Fruit fly (Drosophila melanogaster) whole organism, embryonic: ENCODE results near the gene Dus1.

ENCODE experiments used
- Antp ChIP-seq: fragments of 200-800 bp; sonication (Bioruptor generic); optimal IDR thresholded peaks from 3 replicates; lab custom pipeline; 2016; ENCODE audit warnings: missing biosample characterization, missing genetic modification characterization
- Blimp-1 ChIP-seq: fragments of 200-800 bp; sonication (Bioruptor generic); optimal IDR thresholded peaks from 3 replicates; lab custom pipeline; 2018; ENCODE audit warnings: missing biosample characterization, missing genetic modification characterization, mild to moderate bottlenecking, moderate library complexity, missing genetic modification reagents
- CG10209 ChIP-seq: fragments of 200-800 bp; sonication (Bioruptor generic); optimal IDR thresholded peaks from 3 replicates; lab custom pipeline; 2017; ENCODE audit warnings: missing biosample characterization, mild to moderate bottlenecking, missing genetic modification characterization, missing genetic modification reagents
- CG11456 ChIP-seq: fragments of 200-800 bp; sonication (Bioruptor generic); IDR thresholded peaks from 3 replicates; pipeline ENCODE4 v1.3.6; 2022; ENCODE audit warnings: missing biosample characterization, missing genetic modification characterization
- CG12769 ChIP-seq: fragments of 200-800 bp; sonication (Bioruptor generic); optimal IDR thresholded peaks from 2 replicates; lab custom pipeline; 2019; ENCODE audit warnings: missing biosample characterization, mild to moderate bottlenecking, missing genetic modification characterization, moderate library complexity
- CG12942 ChIP-seq: fragments of 200-800 bp; sonication (Bioruptor generic); optimal IDR thresholded peaks from 3 replicates; lab custom pipeline; 2016; ENCODE audit warnings: missing biosample characterization, missing genetic modification characterization
- CG1529 ChIP-seq: fragments of 200-800 bp; sonication (Bioruptor generic); optimal IDR thresholded peaks from 3 replicates; lab custom pipeline; 2018; ENCODE audit warnings: missing biosample characterization, missing genetic modification characterization
- CG15601 ChIP-seq: fragments of 200-800 bp; sonication (Bioruptor generic); optimal IDR thresholded peaks from 3 replicates; lab custom pipeline; 2019; ENCODE audit warnings: missing biosample characterization, mild to moderate bottlenecking, missing genetic modification characterization, moderate library complexity
- CG16863 ChIP-seq: fragments of 200-800 bp; sonication (Bioruptor generic); optimal IDR thresholded peaks from 3 replicates; lab custom pipeline; 2016; ENCODE audit warnings: missing biosample characterization, missing genetic modification characterization
- CG17359 ChIP-seq: fragments of 200-800 bp; sonication (Bioruptor generic); optimal IDR thresholded peaks from 3 replicates; lab custom pipeline; 2018; ENCODE audit warnings: missing biosample characterization, mild to moderate bottlenecking, missing genetic modification characterization, moderate library complexity
- CG18476 ChIP-seq: fragments of 200-800 bp; sonication (Bioruptor generic); optimal IDR thresholded peaks from 2 replicates; lab custom pipeline; 2016; ENCODE audit warnings: missing biosample characterization, mild to moderate bottlenecking, missing genetic modification characterization
- CG18599 ChIP-seq: fragments of 200-800 bp; sonication (Bioruptor generic); optimal IDR thresholded peaks from 3 replicates; lab custom pipeline; 2017; ENCODE audit warnings: missing biosample characterization, missing genetic modification characterization, mild to moderate bottlenecking, moderate library complexity, missing genetic modification reagents
- CG2129 ChIP-seq: fragments of 200-800 bp; sonication (Bioruptor generic); IDR thresholded peaks from 2 replicates; pipeline ENCODE4 v1.3.6; 2022; ENCODE audit warnings: missing biosample characterization, missing genetic modification characterization; ENCODE audit not compliant: partially characterized antibody
- CG2199 ChIP-seq: fragments of 200-800 bp; sonication (Bioruptor generic); IDR thresholded peaks from 3 replicates; pipeline ENCODE4 v1.3.6; 2022; ENCODE audit warnings: missing biosample characterization, missing genetic modification characterization
- CG2678 ChIP-seq: fragments of 200-800 bp; sonication (Bioruptor generic); optimal IDR thresholded peaks from 3 replicates; lab custom pipeline; 2019; ENCODE audit warnings: missing biosample characterization, mild to moderate bottlenecking, missing genetic modification characterization, moderate library complexity
- CG2889 ChIP-seq: fragments of 200-800 bp; sonication (Bioruptor generic); IDR thresholded peaks from 3 replicates; pipeline ENCODE4 v1.3.6; 2022; ENCODE audit warnings: missing biosample characterization, missing genetic modification characterization
- CG4360 ChIP-seq: fragments of 200-800 bp; sonication (Bioruptor generic); IDR thresholded peaks from 2 replicates; pipeline ENCODE4 v1.3.6; 2022; ENCODE audit warnings: missing biosample characterization, missing genetic modification characterization
- CG4617 ChIP-seq: fragments of 200-800 bp; sonication (Bioruptor generic); optimal IDR thresholded peaks from 3 replicates; lab custom pipeline; 2016; ENCODE audit warnings: missing biosample characterization, missing genetic modification characterization, borderline replicate concordance
- CG4707 ChIP-seq: fragments of 200-800 bp; sonication (Bioruptor generic); optimal IDR thresholded peaks from 2 replicates; lab custom pipeline; 2018; ENCODE audit warnings: missing biosample characterization, mild to moderate bottlenecking, missing genetic modification characterization, moderate library complexity
- CG6175 ChIP-seq: fragments of 200-800 bp; sonication (Bioruptor generic); IDR thresholded peaks from 3 replicates; pipeline ENCODE4 v1.3.6; 2022; ENCODE audit warnings: missing biosample characterization, missing genetic modification characterization
- CG7271 ChIP-seq: fragments of 200-800 bp; sonication (Bioruptor generic); optimal IDR thresholded peaks from 2 replicates; lab custom pipeline; 2018; ENCODE audit warnings: missing biosample characterization, mild to moderate bottlenecking, missing genetic modification characterization, moderate library complexity
- CG7372 ChIP-seq: fragments of 200-800 bp; sonication (Bioruptor generic); IDR thresholded peaks from 2 replicates; pipeline ENCODE4 v1.3.6; 2022; ENCODE audit warnings: missing biosample characterization, missing genetic modification characterization
- CG7963 ChIP-seq: fragments of 200-800 bp; sonication (Bioruptor generic); IDR thresholded peaks from 3 replicates; pipeline ENCODE4 v1.3.6; 2022; ENCODE audit warnings: missing biosample characterization, missing genetic modification characterization; ENCODE audit not compliant: partially characterized antibody
- CG9817 ChIP-seq: fragments of 200-800 bp; sonication (Bioruptor generic); optimal IDR thresholded peaks from 2 replicates; lab custom pipeline; 2018; ENCODE audit warnings: missing biosample characterization, mild to moderate bottlenecking, missing genetic modification characterization, moderate library complexity
- Deaf1 ChIP-seq: fragments of 200-800 bp; optimal IDR thresholded peaks from 3 replicates; lab custom pipeline; 2019; ENCODE audit warnings: missing biosample characterization, mild to moderate bottlenecking, missing genetic modification characterization, moderate library complexity
- Dfd ChIP-seq, 2 experiments: fragments of >200 bp; optimal IDR thresholded peaks; 2 replicates each; lab custom pipeline; 2017; ENCODE audit warnings: missing biosample characterization in 2 of 2, missing genetic modification characterization in 2 of 2
- E2f2 ChIP-seq: fragments of 200-800 bp; sonication (Bioruptor generic); IDR thresholded peaks from 2 replicates; pipeline ENCODE4 v1.3.6; 2022; ENCODE audit warnings: missing biosample characterization, missing genetic modification characterization
- Eip74EF ChIP-seq, 2 experiments: fragments of 200-800 bp in 1 of 2; fragments of >200 bp in 1 of 2; sonication (Bioruptor generic) in 1 of 2; optimal IDR thresholded peaks; 2 replicates each; lab custom pipeline; 2017 to 2019; ENCODE audit warnings: missing biosample characterization in 2 of 2, missing genetic modification characterization in 2 of 2, mild to moderate bottlenecking in 1 of 2, moderate library complexity in 1 of 2
- Fer2 ChIP-seq: fragments of 200-800 bp; sonication (Bioruptor generic); optimal IDR thresholded peaks from 2 replicates; lab custom pipeline; 2018; ENCODE audit warnings: missing biosample characterization, mild to moderate bottlenecking, missing genetic modification characterization, moderate library complexity
- HHEX ChIP-seq: fragments of 200-800 bp; sonication (Bioruptor generic); optimal IDR thresholded peaks from 3 replicates; lab custom pipeline; 2017; ENCODE audit warnings: missing biosample characterization, mild to moderate bottlenecking, missing genetic modification characterization, missing genetic modification reagents
- NFAT ChIP-seq: fragments of 200-800 bp; sonication (Bioruptor generic); IDR thresholded peaks from 2 replicates; pipeline ENCODE4 v1.3.6; 2022; ENCODE audit warnings: missing biosample characterization, missing genetic modification characterization
- Sry-β ChIP-seq: fragments of 200-800 bp; sonication (Bioruptor generic); optimal IDR thresholded peaks from 2 replicates; lab custom pipeline; 2018; ENCODE audit warnings: missing biosample characterization, mild to moderate bottlenecking, missing genetic modification characterization, moderate library complexity
- az2 ChIP-seq: fragments of 200-800 bp; sonication (Bioruptor generic); optimal IDR thresholded peaks from 3 replicates; lab custom pipeline; 2016; ENCODE audit warnings: missing biosample characterization, missing genetic modification characterization
- bigmax ChIP-seq: fragments of 200-800 bp; sonication (Bioruptor generic); optimal IDR thresholded peaks from 2 replicates; lab custom pipeline; 2018; ENCODE audit warnings: missing biosample characterization, mild to moderate bottlenecking, missing genetic modification characterization
- eve ChIP-seq, 2 experiments: fragments of >200 bp; optimal IDR thresholded peaks; 2 replicates each; lab custom pipeline; 2017; ENCODE audit warnings: missing biosample characterization in 2 of 2, missing genetic modification characterization in 2 of 2
- fd3F ChIP-seq: fragments of 200-800 bp; sonication (Bioruptor generic); optimal IDR thresholded peaks from 2 replicates; lab custom pipeline; 2018; ENCODE audit warnings: missing biosample characterization, mild to moderate bottlenecking, missing genetic modification characterization, moderate library complexity
- gt ChIP-seq: fragments of 200-800 bp; sonication (Bioruptor generic); IDR thresholded peaks from 2 replicates; pipeline ENCODE4 v1.3.6; 2022; ENCODE audit warnings: missing biosample characterization, missing genetic modification characterization
- ham ChIP-seq: fragments of 200-800 bp; sonication (Bioruptor generic); IDR thresholded peaks from 2 replicates; pipeline ENCODE4 v1.3.6; 2022; ENCODE audit warnings: missing biosample characterization, missing genetic modification characterization
- ken ChIP-seq: fragments of 200-800 bp; sonication (Bioruptor generic); IDR thresholded peaks from 3 replicates; pipeline ENCODE4 v1.3.6; 2022; ENCODE audit warnings: missing biosample characterization, missing genetic modification characterization
- lbe ChIP-seq: fragments of 200-800 bp; sonication (Bioruptor generic); optimal IDR thresholded peaks from 2 replicates; lab custom pipeline; 2016; ENCODE audit warnings: missing biosample characterization, mild to moderate bottlenecking, missing genetic modification characterization
- maf-S ChIP-seq: fragments of 200-800 bp; sonication (Bioruptor generic); optimal IDR thresholded peaks from 2 replicates; lab custom pipeline; 2016; ENCODE audit warnings: missing biosample characterization, missing genetic modification characterization
- scrt ChIP-seq: fragments of 200-800 bp; sonication (Bioruptor generic); optimal IDR thresholded peaks from 2 replicates; lab custom pipeline; 2018; ENCODE audit warnings: missing biosample characterization, mild to moderate bottlenecking, missing genetic modification characterization, moderate library complexity
- sob ChIP-seq: fragments of 200-800 bp; sonication (Bioruptor generic); IDR thresholded peaks from 2 replicates; pipeline ENCODE4 v1.3.6; 2022; ENCODE audit warnings: missing biosample characterization, missing genetic modification characterization
- trh ChIP-seq: fragments of 200-800 bp; sonication (Bioruptor generic); optimal IDR thresholded peaks from 2 replicates; lab custom pipeline; 2016; ENCODE audit warnings: missing biosample characterization, missing genetic modification characterization
- tup ChIP-seq: fragments of 200-800 bp; sonication (Bioruptor generic); optimal IDR thresholded peaks from 2 replicates; lab custom pipeline; 2016; ENCODE audit warnings: missing biosample characterization, mild to moderate bottlenecking, missing genetic modification characterization, moderate library complexity
- wor ChIP-seq: fragments of 200-800 bp; sonication (Bioruptor generic); IDR thresholded peaks from 2 replicates; pipeline ENCODE4 v1.3.6; 2022; ENCODE audit warnings: missing biosample characterization, missing genetic modification characterization
- z ChIP-seq: fragments of 200-800 bp; sonication (Bioruptor generic); IDR thresholded peaks from 3 replicates; pipeline ENCODE4 v1.3.6; 2022; ENCODE audit warnings: missing biosample characterization, missing genetic modification characterization
- zf30C ChIP-seq: fragments of 200-800 bp; sonication (Bioruptor generic); optimal IDR thresholded peaks from 3 replicates; lab custom pipeline; 2018; ENCODE audit warnings: missing biosample characterization, mild to moderate bottlenecking, missing genetic modification characterization

Gene Dus1

dm6 chr2L:294452-295362 lies 23.2 kb upstream of the Dus1 start, which contains the start of the genes U2af38 and Stip1 (continued):
- TF ChIP-seq CG12769 (tag; lab: Kevin White, UChicago) (no peak), maf-S (GFP tag; lab: Kevin White, UChicago) (peak; percentile 2), CG4360 (GFP tag; lab: Robert Waterston, UW) (no peak), NFAT (GFP tag; lab: Robert Waterston, UW) (peak; percentile 62), Fer2 (tag; lab: Kevin White, UChicago) (peak; percentile 11), Antp (GFP tag; lab: Kevin White, UChicago) (peak; percentile 26), gt (GFP tag; lab: Robert Waterston, UW) (no peak), wor (GFP tag; lab: Robert Waterston, UW) (no peak), CG2129 (GFP tag; lab: Robert Waterston, UW) (peak; percentile 41; the same call in 1 of the 2 replicates), Sry-β (GFP tag; lab: Kevin White, UChicago) (no peak), CG17359 (no peak), CG16863 (GFP tag; lab: Kevin White, UChicago) (no peak), trh (GFP tag; lab: Kevin White, UChicago) (no peak), CG4617 (GFP tag; lab: Kevin White, UChicago) (peak; percentile 51), E2f2 (GFP tag; lab: Robert Waterston, UW) (peak; percentile 40), HHEX (GFP tag; lab: Kevin White, UChicago) (no peak), sob (GFP tag; lab: Robert Waterston, UW) (no peak; the same call in 1 of the 2 replicates), Eip74EF (GFP tag; optimal IDR thresholded peaks at IDR 0.05; lab: Kevin White, UChicago) (no peak), CG9817 (peak; percentile 10), CG2199 (GFP tag; lab: Robert Waterston, UW) (no peak), CG2678 (tag; lab: Kevin White, UChicago) (peak; percentile 41), zf30C (GFP tag; lab: Kevin White, UChicago) (no peak), Deaf1 (tag; lab: Kevin White, UChicago) (no peak), CG11456 (GFP tag; lab: Robert Waterston, UW) (no peak), CG10209 (GFP tag; lab: Kevin White, UChicago) (no peak), CG18599 (GFP tag; lab: Kevin White, UChicago) (peak; percentile 2), CG7963 (GFP tag; lab: Robert Waterston, UW) (no peak; the same call in 2 of the 3 replicates), CG2889 (GFP tag; lab: Robert Waterston, UW) (no peak), ken (GFP tag; lab: Robert Waterston, UW) (0 out of 3 replicates have a peak, but pooled peaks have one; percentile 34), fd3F (GFP tag; lab: Kevin White, UChicago) (no peak), CG7271 (tag; lab: Kevin White, UChicago) (no peak), Blimp-1 (no peak), eve (GFP tag; optimal IDR thresholded peaks at IDR 0.05; lab: Kevin White, UChicago) (no peak), tup (GFP tag; lab: Kevin White, UChicago) (no peak), az2 (GFP tag; lab: Kevin White, UChicago) (peak; percentile 1), CG7372 (GFP tag; lab: Robert Waterston, UW) (no peak), CG1529 (GFP tag; lab: Kevin White, UChicago) (no peak), Dfd (GFP tag; optimal IDR thresholded peaks at IDR 0.05; lab: Kevin White, UChicago) (no peak), ham (no peak), scrt (GFP tag; lab: Kevin White, UChicago) (no peak), CG12942 (no peak), CG4707 (no peak), CG18476 (GFP tag; lab: Kevin White, UChicago) (no peak), z (no peak), CG15601 (tag; lab: Kevin White, UChicago) (no peak), bigmax (GFP tag; lab: Kevin White, UChicago) (peak; percentile 55), CG6175 (GFP tag; lab: Robert Waterston, UW) (no peak), lbe (no peak)
